Fruit fly (Drosophila melanogaster) whole organism, embryonic: ENCODE data around the gene dbr.

Experiments used
- BtbVII ChIP-seq: fragments of 200-800 bp; sonication (Bioruptor generic); optimal IDR thresholded peaks from 3 replicates; lab custom pipeline; 2017; ENCODE audit warnings: missing biosample characterization, mild to moderate bottlenecking, missing genetic modification characterization
- CG10543 ChIP-seq: fragments of 200-800 bp; sonication (Bioruptor generic); optimal IDR thresholded peaks from 3 replicates; lab custom pipeline; 2017; ENCODE audit warnings: missing biosample characterization, mild to moderate bottlenecking, missing genetic modification characterization, moderate library complexity
- CG11093 ChIP-seq: fragments of 200-800 bp; sonication (Bioruptor generic); IDR thresholded peaks from 3 replicates; pipeline ENCODE4 v1.3.6; 2022; ENCODE audit warnings: missing biosample characterization, missing genetic modification characterization
- CG12769 ChIP-seq: fragments of 200-800 bp; sonication (Bioruptor generic); optimal IDR thresholded peaks from 2 replicates; lab custom pipeline; 2019; ENCODE audit warnings: missing biosample characterization, mild to moderate bottlenecking, missing genetic modification characterization, moderate library complexity
- CG13287 ChIP-seq: fragments of 200-800 bp; sonication (Bioruptor generic); IDR thresholded peaks from 2 replicates; pipeline ENCODE4 v1.3.6; 2022; ENCODE audit warnings: missing biosample characterization, missing genetic modification characterization; ENCODE audit not compliant: partially characterized antibody
- CG13624 ChIP-seq: fragments of 200-800 bp; sonication (Bioruptor generic); optimal IDR thresholded peaks from 2 replicates; lab custom pipeline; 2016; ENCODE audit warnings: missing biosample characterization, missing genetic modification characterization
- CG13894 ChIP-seq: fragments of 200-800 bp; sonication (Bioruptor generic); optimal IDR thresholded peaks from 3 replicates; lab custom pipeline; 2018; ENCODE audit warnings: missing biosample characterization, mild to moderate bottlenecking, missing genetic modification characterization, moderate library complexity
- CG14014 ChIP-seq: fragments of 200-800 bp; sonication (Bioruptor generic); IDR thresholded peaks from 2 replicates; pipeline ENCODE4 v1.3.6; 2022; ENCODE audit warnings: missing biosample characterization, missing genetic modification characterization
- CG14441 ChIP-seq: fragments of 200-800 bp; sonication (Bioruptor generic); IDR thresholded peaks from 2 replicates; pipeline ENCODE4 v1.3.6; 2022; ENCODE audit warnings: missing biosample characterization, missing genetic modification characterization
- CG15514 ChIP-seq: fragments of 200-800 bp; sonication (Bioruptor generic); optimal IDR thresholded peaks from 3 replicates; lab custom pipeline; 2017; ENCODE audit warnings: missing biosample characterization, missing genetic modification characterization, mild to moderate bottlenecking, moderate library complexity, missing genetic modification reagents
- CG1647 ChIP-seq: fragments of 200-800 bp; sonication (Bioruptor generic); optimal IDR thresholded peaks from 3 replicates; lab custom pipeline; 2016; ENCODE audit warnings: missing biosample characterization, missing genetic modification characterization
- CG18599 ChIP-seq: fragments of 200-800 bp; sonication (Bioruptor generic); optimal IDR thresholded peaks from 3 replicates; lab custom pipeline; 2017; ENCODE audit warnings: missing biosample characterization, missing genetic modification characterization, mild to moderate bottlenecking, moderate library complexity, missing genetic modification reagents
- CG2120 ChIP-seq: fragments of 200-800 bp; sonication (Bioruptor generic); optimal IDR thresholded peaks from 3 replicates; lab custom pipeline; 2016; ENCODE audit warnings: missing biosample characterization, missing genetic modification characterization
- CG30020 ChIP-seq: fragments of 200-800 bp; optimal IDR thresholded peaks from 2 replicates; lab custom pipeline; 2019; ENCODE audit warnings: missing biosample characterization, mild to moderate bottlenecking, missing genetic modification characterization, moderate library complexity
- CG3163 ChIP-seq: fragments of 200-800 bp; sonication (Bioruptor generic); optimal IDR thresholded peaks from 3 replicates; lab custom pipeline; 2016; ENCODE audit warnings: missing biosample characterization, missing genetic modification characterization
- CG9215 ChIP-seq: fragments of 200-800 bp; sonication (Bioruptor generic); IDR thresholded peaks from 2 replicates; pipeline ENCODE4 v1.3.6; 2022; ENCODE audit warnings: missing biosample characterization, missing genetic modification characterization
- CG9437 ChIP-seq: fragments of 200-800 bp; sonication (Bioruptor generic); optimal IDR thresholded peaks from 2 replicates; lab custom pipeline; 2018; ENCODE audit warnings: missing biosample characterization, mild to moderate bottlenecking, missing genetic modification characterization
- Drgx ChIP-seq: fragments of 200-800 bp; sonication (Bioruptor generic); IDR thresholded peaks from 2 replicates; pipeline ENCODE4 v1.3.6; 2022; ENCODE audit warnings: missing biosample characterization, missing genetic modification characterization
- H2.0 ChIP-seq: fragments of 200-800 bp; sonication (Bioruptor generic); IDR thresholded peaks from 2 replicates; pipeline ENCODE4 v1.3.6; 2022; ENCODE audit warnings: missing biosample characterization, missing genetic modification characterization
- Kr ChIP-seq: fragments of 200-800 bp; sonication (Bioruptor generic); optimal IDR thresholded peaks from 2 replicates; lab custom pipeline; 2017; ENCODE audit warnings: missing biosample characterization, mild to moderate bottlenecking, missing genetic modification characterization
- MBD-R2 ChIP-seq: fragments of 200-800 bp; sonication (Bioruptor generic); IDR thresholded peaks from 2 replicates; pipeline ENCODE4 v1.3.6; 2022; ENCODE audit warnings: missing biosample characterization, missing genetic modification characterization
- Max ChIP-seq: fragments of 200-800 bp; sonication (Bioruptor generic); optimal IDR thresholded peaks from 2 replicates; lab custom pipeline; 2016; ENCODE audit warnings: missing biosample characterization, mild to moderate bottlenecking, missing genetic modification characterization
- Meics ChIP-seq: fragments of 200-800 bp; sonication (Bioruptor generic); optimal IDR thresholded peaks from 2 replicates; lab custom pipeline; 2017; ENCODE audit warnings: missing biosample characterization, mild to moderate bottlenecking, missing genetic modification characterization
- Nf-YB ChIP-seq: fragments of 200-800 bp; sonication (Bioruptor generic); optimal IDR thresholded peaks from 3 replicates; lab custom pipeline; 2019; ENCODE audit warnings: missing biosample characterization, mild to moderate bottlenecking, missing genetic modification characterization, moderate library complexity
- Pdp1 ChIP-seq, 2 experiments: fragments of 200-800 bp; sonication (Bioruptor generic); optimal IDR thresholded peaks; 3 replicates each; lab custom pipeline; 2016; ENCODE audit warnings: missing biosample characterization in 2 of 2, missing genetic modification characterization in 2 of 2, mild to moderate bottlenecking in 1 of 2, moderate library complexity in 1 of 2
- TFAM ChIP-seq: fragments of 200-800 bp; sonication (Bioruptor generic); optimal IDR thresholded peaks from 2 replicates; lab custom pipeline; 2017; ENCODE audit warnings: missing biosample characterization, missing genetic modification characterization, inconsistent platforms
- Trl ChIP-seq, 3 experiments: fragments of >200 bp in 2 of 3; fragments of 200-800 bp in 1 of 3; sonication (Bioruptor generic) in 1 of 3; optimal IDR thresholded peaks; 2 replicates in 1 of 3; 3 replicates in 2 of 3; lab custom pipeline; 2016 to 2017; ENCODE audit warnings: missing biosample characterization in 1 of 3, missing genetic modification characterization in 1 of 3
- YL-1 ChIP-seq: fragments of 200-800 bp; sonication (Bioruptor generic); optimal IDR thresholded peaks from 3 replicates; lab custom pipeline; 2017; ENCODE audit warnings: missing biosample characterization, mild to moderate bottlenecking, missing genetic modification characterization
- amos ChIP-seq: fragments of 200-800 bp; sonication (Bioruptor generic); IDR thresholded peaks from 2 replicates; pipeline ENCODE4 v1.3.6; 2022; ENCODE audit warnings: missing biosample characterization, missing genetic modification characterization; ENCODE audit not compliant: partially characterized antibody
- cg ChIP-seq: fragments of 200-800 bp; sonication (Bioruptor generic); optimal IDR thresholded peaks from 3 replicates; lab custom pipeline; 2019; ENCODE audit warnings: missing biosample characterization, mild to moderate bottlenecking, missing genetic modification characterization, moderate library complexity
- chn ChIP-seq: fragments of 200-800 bp; sonication (Bioruptor generic); optimal IDR thresholded peaks from 2 replicates; lab custom pipeline; 2016; ENCODE audit warnings: missing biosample characterization, missing genetic modification characterization
- cwo ChIP-seq: fragments of 200-800 bp; sonication (Bioruptor generic); optimal IDR thresholded peaks from 3 replicates; lab custom pipeline; 2017; ENCODE audit warnings: missing biosample characterization, missing genetic modification characterization, mild to moderate bottlenecking, moderate library complexity, missing genetic modification reagents
- ewg ChIP-seq: fragments of 200-800 bp; sonication (Bioruptor generic); optimal IDR thresholded peaks from 3 replicates; lab custom pipeline; 2017; ENCODE audit warnings: mild to moderate bottlenecking, missing biosample characterization, missing genetic modification reagents, missing genetic modification characterization
- exex ChIP-seq: fragments of 200-800 bp; sonication (Bioruptor generic); optimal IDR thresholded peaks from 4 replicates; lab custom pipeline; 2018; ENCODE audit warnings: missing biosample characterization, mild to moderate bottlenecking, missing genetic modification characterization, moderate library complexity
- gem ChIP-seq: fragments of 200-800 bp; sonication (Bioruptor generic); optimal IDR thresholded peaks from 2 replicates; lab custom pipeline; 2019; ENCODE audit warnings: missing biosample characterization, mild to moderate bottlenecking, missing genetic modification characterization, moderate library complexity
- grn ChIP-seq: fragments of 200-800 bp; sonication (Bioruptor generic); optimal IDR thresholded peaks from 3 replicates; lab custom pipeline; 2017; ENCODE audit warnings: missing biosample characterization, missing genetic modification characterization
- her ChIP-seq: fragments of 200-800 bp; sonication (Bioruptor generic); optimal IDR thresholded peaks from 2 replicates; lab custom pipeline; 2016; ENCODE audit warnings: missing biosample characterization, missing genetic modification characterization
- jigr1 ChIP-seq: fragments of 200-800 bp; sonication (Bioruptor generic); IDR thresholded peaks from 3 replicates; pipeline ENCODE4 v1.3.6; 2022; ENCODE audit warnings: missing biosample characterization, missing genetic modification characterization
- lilli ChIP-seq: fragments of 200-800 bp; sonication (Bioruptor generic); optimal IDR thresholded peaks from 3 replicates; lab custom pipeline; 2016; ENCODE audit warnings: missing biosample characterization, missing genetic modification characterization
- nom ChIP-seq: fragments of 200-800 bp; sonication (Bioruptor generic); optimal IDR thresholded peaks from 2 replicates; lab custom pipeline; 2017; ENCODE audit warnings: missing biosample characterization, missing genetic modification characterization, mild to moderate bottlenecking, moderate library complexity, missing genetic modification reagents
- pros ChIP-seq: fragments of 200-800 bp; sonication (Bioruptor generic); optimal IDR thresholded peaks from 3 replicates; lab custom pipeline; 2019; ENCODE audit warnings: missing biosample characterization, mild to moderate bottlenecking, missing genetic modification characterization, moderate library complexity
- rib ChIP-seq: fragments of 200-800 bp; sonication (Bioruptor generic); IDR thresholded peaks from 2 replicates; pipeline ENCODE4 v1.3.6; 2022; ENCODE audit warnings: missing biosample characterization, missing genetic modification characterization
- row ChIP-seq: fragments of 200-800 bp; sonication (Bioruptor generic); IDR thresholded peaks from 3 replicates; pipeline ENCODE4 v1.3.6; 2022; ENCODE audit warnings: missing biosample characterization, missing genetic modification characterization
- sd ChIP-seq: fragments of 200-800 bp; sonication (Bioruptor generic); optimal IDR thresholded peaks from 3 replicates; lab custom pipeline; 2018; ENCODE audit warnings: missing biosample characterization, mild to moderate bottlenecking, missing genetic modification characterization, moderate library complexity
- sna ChIP-seq: fragments of 200-800 bp; sonication (Bioruptor generic); IDR thresholded peaks from 2 replicates; pipeline ENCODE4 v1.3.6; 2022; ENCODE audit warnings: missing biosample characterization, missing genetic modification characterization; ENCODE audit not compliant: partially characterized antibody
- sug ChIP-seq: fragments of 200-800 bp; optimal IDR thresholded peaks from 2 replicates; lab custom pipeline; 2019; ENCODE audit warnings: missing biosample characterization, mild to moderate bottlenecking, missing genetic modification characterization, moderate library complexity
- twi ChIP-seq: fragments of 200-800 bp; optimal IDR thresholded peaks from 2 replicates; lab custom pipeline; 2019; ENCODE audit warnings: missing biosample characterization, mild to moderate bottlenecking, missing genetic modification characterization, moderate library complexity
- tx ChIP-seq: fragments of 200-800 bp; sonication (Bioruptor generic); optimal IDR thresholded peaks from 2 replicates; lab custom pipeline; 2016; ENCODE audit warnings: missing biosample characterization, missing genetic modification characterization

dbr gene

dm6 chr2L:109098-109799 is 43.0 kb downstream of the dbr start (continued):
- TF ChIP-seq twi (tag; lab: Kevin White, UChicago) (peak; percentile 88), CG2120 (GFP tag; lab: Kevin White, UChicago) (peak; percentile 19), chn (GFP tag; lab: Kevin White, UChicago) (no peak), H2.0 (GFP tag; lab: Robert Waterston, UW) (no peak), ewg (peak; percentile 57), Nf-YB (GFP tag; lab: Kevin White, UChicago) (no peak), CG30020 (tag; lab: Kevin White, UChicago) (no peak), CG9215 (no peak), CG11093 (GFP tag; lab: Robert Waterston, UW) (no peak), YL-1 (peak; percentile 10), exex (peak; percentile 84), TFAM (GFP tag; lab: Kevin White, UChicago) (no peak), Trl (optimal IDR thresholded peaks at IDR 0.05; lab: Kevin White, UChicago) (peak; percentile 9 to 56), Trl (GFP tag; optimal IDR thresholded peaks at IDR 0.05; lab: Kevin White, UChicago) (no peak), CG3163 (GFP tag; lab: Kevin White, UChicago) (peak; percentile 40), CG10543 (peak; percentile 75), CG13287 (GFP tag; lab: Robert Waterston, UW) (peak; percentile 33; the same call in 1 of the 2 replicates), cwo (GFP tag; lab: Kevin White, UChicago) (peak; percentile 86), tx (GFP tag; lab: Kevin White, UChicago) (peak; percentile 4), Pdp1 (GFP tag; optimal IDR thresholded peaks at IDR 0.05; lab: Kevin White, UChicago) (no peak), CG14014 (GFP tag; lab: Robert Waterston, UW) (no peak), sug (peak; percentile 88), cg (peak; percentile 67), lilli (GFP tag; lab: Kevin White, UChicago) (no peak), BtbVII (GFP tag; lab: Kevin White, UChicago) (peak; percentile 38), sna (GFP tag; lab: Robert Waterston, UW) (no peak), CG18599 (peak; percentile 15), Max (GFP tag; lab: Kevin White, UChicago) (peak; percentile 61), grn (peak; percentile 32), rib (peak; percentile 9; the same call in 1 of the 2 replicates), nom (peak; percentile 34), Meics (GFP tag; lab: Kevin White, UChicago) (no peak), amos (GFP tag; lab: Robert Waterston, UW) (0 out of 2 replicates have a peak, but pooled peaks have one; percentile 18), sd (peak; percentile 87), CG13894 (tag; lab: Kevin White, UChicago) (peak; percentile 51), gem (tag; lab: Kevin White, UChicago) (no peak), CG15514 (GFP tag; lab: Kevin White, UChicago) (peak; percentile 82), CG12769 (tag; lab: Kevin White, UChicago) (peak; percentile 67), her (GFP tag; lab: Kevin White, UChicago) (no peak), pros (GFP tag; lab: Kevin White, UChicago) (peak; percentile 21), CG14441 (GFP tag; lab: Robert Waterston, UW) (no peak), row (GFP tag; lab: Robert Waterston, UW) (0 out of 3 replicates have a peak, but pooled peaks have one; percentile 21), Drgx (GFP tag; lab: Robert Waterston, UW) (0 out of 2 replicates have a peak, but pooled peaks have one; percentile 10), CG9437 (GFP tag; lab: Kevin White, UChicago) (peak; percentile 41), jigr1 (GFP tag; lab: Robert Waterston, UW) (no peak), MBD-R2 (GFP tag; lab: Robert Waterston, UW) (peak; percentile 13; the same call in 1 of the 2 replicates), CG1647 (GFP tag; lab: Kevin White, UChicago) (no peak), CG13624 (GFP tag; lab: Kevin White, UChicago) (peak; percentile 34), Kr (GFP tag; lab: Kevin White, UChicago) (no peak)
